Worm (Caenorhabditis elegans) whole organism, early embryonic: ENCODE results near the gene dph-1.

ENCODE experiments used
- B0310.2 ChIP-seq: sonication (generic microtip); optimal IDR thresholded peaks from 2 replicates; lab custom pipeline; 2016; ENCODE audit warnings: mild to moderate bottlenecking, missing genetic modification characterization, missing compliant biosample characterization
- F13C5.2 ChIP-seq: sonication (generic microtip); optimal IDR thresholded peaks from 2 replicates; lab custom pipeline; 2017; ENCODE audit warnings: mild to moderate bottlenecking, missing genetic modification characterization, inconsistent platforms, missing compliant biosample characterization
- aly-1 ChIP-seq: sonication (generic microtip); optimal IDR thresholded peaks from 2 replicates; lab custom pipeline; 2016; ENCODE audit warnings: missing genetic modification characterization, missing compliant biosample characterization
- ama-1 ChIP-seq: fragments of 150-350 bp; optimal IDR thresholded peaks from 2 replicates; lab custom pipeline; 2014
- ceh-13 ChIP-seq: fragments of 200-800 bp; sonication (Bioruptor generic); optimal IDR thresholded peaks from 2 replicates; lab custom pipeline; 2018; ENCODE audit warnings: mild to moderate bottlenecking, missing genetic modification characterization, missing compliant biosample characterization
- ceh-36 ChIP-seq: sonication (generic microtip); optimal IDR thresholded peaks from 2 replicates; lab custom pipeline; 2016; ENCODE audit warnings: missing genetic modification characterization, inconsistent platforms, missing compliant biosample characterization
- ets-7 ChIP-seq: sonication (generic microtip); optimal IDR thresholded peaks from 2 replicates; lab custom pipeline; 2016; ENCODE audit warnings: missing genotype, missing genetic modification characterization, missing compliant biosample characterization
- flt-1 ChIP-seq: fragments of 200-800 bp; sonication (Bioruptor generic); IDR thresholded peaks from 2 replicates; pipeline ENCODE4 v1.3.6; 2022; ENCODE audit warnings: missing genetic modification characterization, missing compliant biosample characterization
- hmbx-1 ChIP-seq: sonication (generic microtip); optimal IDR thresholded peaks from 2 replicates; lab custom pipeline; 2016; ENCODE audit warnings: mild to moderate bottlenecking, missing genetic modification characterization, missing compliant biosample characterization
- hmg-4 ChIP-seq: fragments of 200-800 bp; sonication (Bioruptor generic); optimal IDR thresholded peaks from 2 replicates; lab custom pipeline; 2018; ENCODE audit warnings: mild to moderate bottlenecking, missing genetic modification characterization, missing compliant biosample characterization
- hnd-1 ChIP-seq: sonication (generic microtip); optimal IDR thresholded peaks from 2 replicates; lab custom pipeline; 2016; ENCODE audit warnings: missing genetic modification characterization, missing compliant biosample characterization
- pes-1 ChIP-seq: fragments of 200-800 bp; sonication (Bioruptor generic); IDR thresholded peaks from 2 replicates; pipeline ENCODE4 v1.3.6; 2022; ENCODE audit warnings: missing genetic modification reagents, missing genetic modification characterization, missing compliant biosample characterization
- scrt-1 ChIP-seq: fragments of 200-800 bp; sonication (Bioruptor generic); IDR thresholded peaks from 2 replicates; pipeline ENCODE4 v1.3.6; 2022; ENCODE audit warnings: missing genetic modification characterization, missing compliant biosample characterization
- sea-1 ChIP-seq: fragments of 200-800 bp; sonication (Bioruptor generic); conservative IDR thresholded peaks from 2 replicates; pipeline ENCODE4 v1.3.6; 2022; ENCODE audit warnings: missing genetic modification characterization, missing compliant biosample characterization
- tbx-11 ChIP-seq: fragments of 200-800 bp; sonication (Bioruptor generic); IDR thresholded peaks from 2 replicates; pipeline ENCODE4 v1.3.6; 2022; ENCODE audit warnings: missing genetic modification characterization, missing compliant biosample characterization
- tbx-37 ChIP-seq: fragments of 200-800 bp; sonication (Bioruptor generic); conservative IDR thresholded peaks from 2 replicates; pipeline ENCODE4 v1.3.6; 2022; ENCODE audit warnings: missing genetic modification reagents, missing genetic modification characterization, missing compliant biosample characterization
- tra-4 ChIP-seq: sonication (generic microtip); optimal IDR thresholded peaks from 2 replicates; lab custom pipeline; 2017; ENCODE audit warnings: missing genetic modification characterization, missing compliant biosample characterization

dph-1 gene

ce11 chrIII:3701411-3702310 is 5.0 kb upstream of the dph-1 start, which contains the start of the genes pdi-1 and C14B1.2:
pdi-1 (minus strand) TSS chrIII:3701461.
C14B1.2 (plus strand) TSS chrIII:3702260.
- TF ChIP-seq scrt-1 (GFP tag; lab: Robert Waterston, UW) = no peak
- peak; percentile 52 for TF ChIP-seq hmg-4 (GFP tag; lab: Kevin White, UChicago)

ce11 chrIII:3703397-3703796 is 3.3 kb upstream of the dph-1 start, which contains the start of gene C14B1.3:
C14B1.3 (plus strand) TSS chrIII:3703564.
- TF ChIP-seq hmbx-1 (tag; lab: Kevin White, UChicago) (no peak), pes-1 (GFP tag; lab: Robert Waterston, UW) (no peak), flt-1 (GFP tag; lab: Robert Waterston, UW) (no peak), F13C5.2 (tag; lab: Kevin White, UChicago) (no peak), scrt-1 (GFP tag; lab: Robert Waterston, UW) (no peak), ceh-13 (GFP tag; lab: Kevin White, UChicago) (no peak), ama-1 (lab: Kevin White, UChicago) (no peak), ceh-36 (tag; lab: Kevin White, UChicago) (no peak), hnd-1 (tag; lab: Kevin White, UChicago) (no peak), B0310.2 (tag; lab: Kevin White, UChicago) (no peak), aly-1 (no peak), tbx-37 (no peak), sea-1 (GFP tag; lab: Robert Waterston, UW) (no peak), hmg-4 (GFP tag; lab: Kevin White, UChicago) (no peak), ets-7 (tag; lab: Kevin White, UChicago) (no peak), tbx-11 (GFP tag; lab: Robert Waterston, UW) (no peak), tra-4 (no peak)

- TF ChIP-seq tra-4 = no peak
- no peak for TF ChIP-seq ets-7 (tag; lab: Kevin White, UChicago)
- TF ChIP-seq sea-1 (GFP tag; lab: Robert Waterston, UW) = no peak
- TF ChIP-seq pes-1 (GFP tag; lab: Robert Waterston, UW) = no peak
- no peak for TF ChIP-seq ceh-36 (tag; lab: Kevin White, UChicago)
- TF ChIP-seq hmbx-1 (tag; lab: Kevin White, UChicago) = no peak
- TF ChIP-seq ceh-13 (GFP tag; lab: Kevin White, UChicago) = no peak
- no peak for TF ChIP-seq B0310.2 (tag; lab: Kevin White, UChicago)
- TF ChIP-seq aly-1 = no peak
- TF ChIP-seq flt-1 (GFP tag; lab: Robert Waterston, UW) = no peak
- TF ChIP-seq hmg-4 (GFP tag; lab: Kevin White, UChicago) = no peak
- TF ChIP-seq ama-1 (lab: Kevin White, UChicago) = no peak
- no peak for TF ChIP-seq tbx-11 (GFP tag; lab: Robert Waterston, UW)
- no peak for TF ChIP-seq tbx-37
- no peak for TF ChIP-seq hnd-1 (tag; lab: Kevin White, UChicago)
- no peak for TF ChIP-seq F13C5.2 (tag; lab: Kevin White, UChicago)
- no peak for TF ChIP-seq scrt-1 (GFP tag; lab: Robert Waterston, UW)
Observed at ce11 chrIII:3704967-3705366, 1.7 kb upstream of the dph-1 start, which contains the start of gene wdr-5.1. wdr-5.1 (plus strand) TSS chrIII:3705285.

ce11 chrIII:3709030-3709429 is 2.3 kb downstream of the dph-1 start, which contains the start of gene alkb-8:
alkb-8 (plus strand) TSS chrIII:3709330.
- TF ChIP-seq ets-7 (tag; lab: Kevin White, UChicago) (no peak), hmbx-1 (tag; lab: Kevin White, UChicago) (no peak)

ce11 chrIII:3713163-3713562 is 6.5 kb downstream of the dph-1 start, which contains the start of gene nrde-1:
nrde-1 (plus strand) TSS chrIII:3713463.
- TF ChIP-seq F13C5.2 (tag; lab: Kevin White, UChicago) (no peak), ama-1 (lab: Kevin White, UChicago) (no peak), ets-7 (tag; lab: Kevin White, UChicago) (no peak), hmg-4 (GFP tag; lab: Kevin White, UChicago) (no peak), flt-1 (GFP tag; lab: Robert Waterston, UW) (no peak), aly-1 (no peak)

- TF ChIP-seq tbx-37 = no peak
- TF ChIP-seq B0310.2 (tag; lab: Kevin White, UChicago) = no peak
- TF ChIP-seq ets-7 (tag; lab: Kevin White, UChicago) = no peak
- no peak for TF ChIP-seq aly-1
- no peak for TF ChIP-seq F13C5.2 (tag; lab: Kevin White, UChicago)
- TF ChIP-seq hmg-4 (GFP tag; lab: Kevin White, UChicago) = no peak
- TF ChIP-seq hmbx-1 (tag; lab: Kevin White, UChicago) = no peak
- TF ChIP-seq ceh-13 (GFP tag; lab: Kevin White, UChicago) = no peak
- TF ChIP-seq ama-1 (lab: Kevin White, UChicago) = no peak
Observed at ce11 chrIII:3716073-3716659, 9.5 kb downstream of the dph-1 start.

- TF ChIP-seq aly-1 (no peak), sea-1 (GFP tag; lab: Robert Waterston, UW) (no peak), ceh-13 (GFP tag; lab: Kevin White, UChicago) (no peak), tra-4 (no peak), B0310.2 (tag; lab: Kevin White, UChicago) (no peak), hmbx-1 (tag; lab: Kevin White, UChicago) (no peak), scrt-1 (GFP tag; lab: Robert Waterston, UW) (no peak), F13C5.2 (tag; lab: Kevin White, UChicago) (no peak), hnd-1 (tag; lab: Kevin White, UChicago) (no peak), flt-1 (GFP tag; lab: Robert Waterston, UW) (no peak), tbx-11 (GFP tag; lab: Robert Waterston, UW) (no peak), ets-7 (tag; lab: Kevin White, UChicago) (no peak), ceh-36 (tag; lab: Kevin White, UChicago) (no peak), pes-1 (GFP tag; lab: Robert Waterston, UW) (no peak)
Observed at ce11 chrIII:3719564-3719963, 12.9 kb downstream of the dph-1 start, which contains the start of gene C14B1.8. C14B1.8 (minus strand) TSS chrIII:3719680.
